Fruit fly (Drosophila melanogaster) whole organism, embryonic: ENCODE measurements around the gene Usp8.

Experiments used
- Atf6 ChIP-seq: fragments of 200-800 bp; sonication (Bioruptor generic); IDR thresholded peaks from 2 replicates; pipeline ENCODE4 v1.3.6; 2022; ENCODE audit warnings: missing biosample characterization, missing genetic modification characterization
- Awh ChIP-seq: fragments of 200-800 bp; sonication (Bioruptor generic); IDR thresholded peaks from 2 replicates; pipeline ENCODE4, ENCODE4 v1.3.6; 2022; ENCODE audit warnings: missing biosample characterization, missing genetic modification characterization
- CG10654 ChIP-seq: fragments of 200-800 bp; sonication (Bioruptor generic); optimal IDR thresholded peaks from 2 replicates; lab custom pipeline; 2016; ENCODE audit warnings: missing biosample characterization, missing genetic modification characterization
- CG13775 ChIP-seq: fragments of 200-800 bp; sonication (Bioruptor generic); optimal IDR thresholded peaks from 3 replicates; lab custom pipeline; 2017; ENCODE audit warnings: missing biosample characterization, mild to moderate bottlenecking, missing genetic modification characterization
- CG14667 ChIP-seq: fragments of 200-800 bp; sonication (Bioruptor generic); IDR thresholded peaks from 2 replicates; pipeline ENCODE4 v1.3.6; 2022; ENCODE audit warnings: missing biosample characterization, missing genetic modification characterization
- CG14710 ChIP-seq: fragments of 200-800 bp; sonication (Bioruptor generic); optimal IDR thresholded peaks from 3 replicates; lab custom pipeline; 2019; ENCODE audit warnings: missing biosample characterization, mild to moderate bottlenecking, missing genetic modification characterization, moderate library complexity
- CG15073 ChIP-seq: fragments of 200-800 bp; sonication (Bioruptor generic); optimal IDR thresholded peaks from 2 replicates; lab custom pipeline; 2016; ENCODE audit warnings: missing biosample characterization, missing genetic modification characterization
- CG15269 ChIP-seq: fragments of 200-800 bp; sonication (Bioruptor generic); optimal IDR thresholded peaks from 2 replicates; lab custom pipeline; 2018; ENCODE audit warnings: missing biosample characterization, mild to moderate bottlenecking, missing genetic modification characterization, moderate library complexity
- CG2129 ChIP-seq: fragments of 200-800 bp; sonication (Bioruptor generic); IDR thresholded peaks from 2 replicates; pipeline ENCODE4 v1.3.6; 2022; ENCODE audit warnings: missing biosample characterization, missing genetic modification characterization; ENCODE audit not compliant: partially characterized antibody
- CG2678 ChIP-seq: fragments of 200-800 bp; sonication (Bioruptor generic); optimal IDR thresholded peaks from 3 replicates; lab custom pipeline; 2019; ENCODE audit warnings: missing biosample characterization, mild to moderate bottlenecking, missing genetic modification characterization, moderate library complexity
- CG30403 ChIP-seq: fragments of 200-800 bp; sonication (Bioruptor generic); optimal IDR thresholded peaks from 3 replicates; lab custom pipeline; 2016; ENCODE audit warnings: missing biosample characterization, missing genetic modification characterization
- CG31224 ChIP-seq: fragments of 200-800 bp; sonication (Bioruptor generic); IDR thresholded peaks from 2 replicates; pipeline ENCODE4 v1.3.6; 2022; ENCODE audit warnings: missing biosample characterization, missing genetic modification characterization
- CG3281 ChIP-seq: fragments of 200-800 bp; sonication (Bioruptor generic); optimal IDR thresholded peaks from 3 replicates; lab custom pipeline; 2017; ENCODE audit warnings: missing biosample characterization, mild to moderate bottlenecking, missing genetic modification characterization
- CG34224 ChIP-seq: fragments of 200-800 bp; sonication (Bioruptor generic); IDR thresholded peaks from 3 replicates; pipeline ENCODE4 v1.3.6; 2022; ENCODE audit warnings: missing biosample characterization, missing genetic modification characterization; ENCODE audit not compliant: partially characterized antibody
- CG6654 ChIP-seq: fragments of 200-800 bp; sonication (Bioruptor generic); optimal IDR thresholded peaks from 2 replicates; lab custom pipeline; 2017; ENCODE audit warnings: missing biosample characterization, mild to moderate bottlenecking, missing genetic modification characterization
- CG7786 ChIP-seq: fragments of 200-800 bp; sonication (Bioruptor generic); optimal IDR thresholded peaks from 2 replicates; lab custom pipeline; 2016; ENCODE audit warnings: missing biosample characterization, missing genetic modification characterization
- CG8944 ChIP-seq: fragments of 200-800 bp; sonication (Bioruptor generic); optimal IDR thresholded peaks from 3 replicates; lab custom pipeline; 2016; ENCODE audit warnings: missing biosample characterization, missing genetic modification characterization
- CG9727 ChIP-seq: fragments of 200-800 bp; sonication (Bioruptor generic); optimal IDR thresholded peaks from 3 replicates; lab custom pipeline; 2017; ENCODE audit warnings: missing biosample characterization, mild to moderate bottlenecking, missing genetic modification characterization
- CG9797 ChIP-seq: fragments of 200-800 bp; sonication (Bioruptor generic); optimal IDR thresholded peaks from 3 replicates; lab custom pipeline; 2018; ENCODE audit warnings: missing biosample characterization, mild to moderate bottlenecking, missing genetic modification characterization
- CG9932 ChIP-seq: fragments of 200-800 bp; sonication (Bioruptor generic); IDR thresholded peaks from 2 replicates; pipeline ENCODE4 v1.3.6; 2022; ENCODE audit warnings: missing biosample characterization, missing genetic modification characterization
- CHES-1-like ChIP-seq: fragments of 200-800 bp; sonication (Bioruptor generic); optimal IDR thresholded peaks from 2 replicates; lab custom pipeline; 2016; ENCODE audit warnings: missing biosample characterization, missing genetic modification characterization
- Deaf1 ChIP-seq: fragments of 200-800 bp; optimal IDR thresholded peaks from 3 replicates; lab custom pipeline; 2019; ENCODE audit warnings: missing biosample characterization, mild to moderate bottlenecking, missing genetic modification characterization, moderate library complexity
- Dip3 ChIP-seq: fragments of 200-800 bp; sonication (Bioruptor generic); optimal IDR thresholded peaks from 3 replicates; lab custom pipeline; 2016; ENCODE audit warnings: missing biosample characterization, missing genetic modification characterization
- Ets97D ChIP-seq: fragments of 200-800 bp; sonication (Bioruptor generic); optimal IDR thresholded peaks from 3 replicates; lab custom pipeline; 2016; ENCODE audit warnings: missing biosample characterization, missing genetic modification characterization
- Fer3 ChIP-seq: fragments of 200-800 bp; sonication (Bioruptor generic); optimal IDR thresholded peaks from 2 replicates; lab custom pipeline; 2018; ENCODE audit warnings: missing biosample characterization, mild to moderate bottlenecking, missing genetic modification characterization, moderate library complexity
- HHEX ChIP-seq: fragments of 200-800 bp; sonication (Bioruptor generic); optimal IDR thresholded peaks from 3 replicates; lab custom pipeline; 2017; ENCODE audit warnings: missing biosample characterization, mild to moderate bottlenecking, missing genetic modification characterization, missing genetic modification reagents
- Med ChIP-seq: fragments of 200-800 bp; sonication (Bioruptor generic); peaks from one replicate; lab custom pipeline; 2016; ENCODE audit warnings: missing biosample characterization, missing genetic modification characterization, mild to moderate bottlenecking, inconsistent platforms, moderate library complexity
- NfI ChIP-seq: fragments of 200-800 bp; sonication (Bioruptor generic); optimal IDR thresholded peaks from 3 replicates; lab custom pipeline; 2018; ENCODE audit warnings: missing biosample characterization, mild to moderate bottlenecking, missing genetic modification characterization, moderate library complexity
- Oli ChIP-seq: fragments of 200-800 bp; sonication (Bioruptor generic); optimal IDR thresholded peaks from 2 replicates; lab custom pipeline; 2018; ENCODE audit warnings: missing biosample characterization, mild to moderate bottlenecking, missing genetic modification characterization, moderate library complexity
- Pdp1 ChIP-seq, 2 experiments: fragments of 200-800 bp; sonication (Bioruptor generic); optimal IDR thresholded peaks; 3 replicates each; lab custom pipeline; 2016; ENCODE audit warnings: missing biosample characterization in 2 of 2, missing genetic modification characterization in 2 of 2, mild to moderate bottlenecking in 1 of 2, moderate library complexity in 1 of 2
- Sox102F ChIP-seq: fragments of 200-800 bp; sonication (Bioruptor generic); optimal IDR thresholded peaks from 2 replicates; lab custom pipeline; 2018; ENCODE audit warnings: missing biosample characterization, mild to moderate bottlenecking, missing genetic modification characterization, moderate library complexity
- ato ChIP-seq: fragments of 200-800 bp; sonication (Bioruptor generic); IDR thresholded peaks from 2 replicates; pipeline ENCODE4 v1.3.6; 2022; ENCODE audit warnings: missing biosample characterization, missing genetic modification characterization; ENCODE audit not compliant: partially characterized antibody
- chif ChIP-seq, 2 experiments: fragments of 200-800 bp; sonication (Bioruptor generic); optimal IDR thresholded peaks; 3 replicates each; lab custom pipeline; 2016; ENCODE audit warnings: missing biosample characterization in 2 of 2, missing genetic modification characterization in 2 of 2
- eve ChIP-seq, 2 experiments: fragments of >200 bp; optimal IDR thresholded peaks; 2 replicates each; lab custom pipeline; 2017; ENCODE audit warnings: missing biosample characterization in 2 of 2, missing genetic modification characterization in 2 of 2
- ind ChIP-seq: fragments of 200-800 bp; sonication (Bioruptor generic); optimal IDR thresholded peaks from 3 replicates; lab custom pipeline; 2016; ENCODE audit warnings: missing biosample characterization, missing genetic modification characterization
- insv ChIP-seq, 2 experiments: fragments of 200-800 bp; sonication (Bioruptor generic); optimal IDR thresholded peaks; 3 replicates each; lab custom pipeline; 2016 to 2018; ENCODE audit warnings: missing biosample characterization in 2 of 2, missing genetic modification characterization in 2 of 2
- inv ChIP-seq: fragments of 200-800 bp; sonication (Bioruptor generic); IDR thresholded peaks from 2 replicates; pipeline ENCODE4 v1.3.6; 2022; ENCODE audit warnings: missing biosample characterization, missing genetic modification characterization; ENCODE audit not compliant: partially characterized antibody
- lab ChIP-seq: fragments of 200-800 bp; sonication (Bioruptor generic); optimal IDR thresholded peaks from 3 replicates; lab custom pipeline; 2017; ENCODE audit warnings: missing biosample characterization, missing genetic modification characterization, mild to moderate bottlenecking, moderate library complexity, missing genetic modification reagents
- lmd ChIP-seq: fragments of 200-800 bp; sonication (Bioruptor generic); IDR thresholded peaks from 2 replicates; pipeline ENCODE4 v1.3.6; 2022; ENCODE audit warnings: missing biosample characterization, missing genetic modification characterization
- nom ChIP-seq: fragments of 200-800 bp; sonication (Bioruptor generic); optimal IDR thresholded peaks from 2 replicates; lab custom pipeline; 2017; ENCODE audit warnings: missing biosample characterization, missing genetic modification characterization, mild to moderate bottlenecking, moderate library complexity, missing genetic modification reagents
- schlank ChIP-seq: fragments of 200-800 bp; sonication (Bioruptor generic); optimal IDR thresholded peaks from 2 replicates; lab custom pipeline; 2018; ENCODE audit warnings: missing biosample characterization, mild to moderate bottlenecking, missing genetic modification characterization
- sd ChIP-seq: fragments of 200-800 bp; sonication (Bioruptor generic); optimal IDR thresholded peaks from 3 replicates; lab custom pipeline; 2018; ENCODE audit warnings: missing biosample characterization, mild to moderate bottlenecking, missing genetic modification characterization, moderate library complexity
- sens-2 ChIP-seq: fragments of 200-800 bp; sonication (Bioruptor generic); IDR thresholded peaks from 2 replicates; pipeline ENCODE4 v1.3.6; 2022; ENCODE audit warnings: missing biosample characterization, missing genetic modification characterization
- slbo ChIP-seq: fragments of 200-800 bp; sonication (Bioruptor generic); IDR thresholded peaks from 2 replicates; pipeline ENCODE4 v1.3.6; 2022; ENCODE audit warnings: missing biosample characterization, missing genetic modification characterization
- ssp ChIP-seq: fragments of 200-800 bp; sonication (Bioruptor generic); IDR thresholded peaks from 2 replicates; pipeline ENCODE4 v1.3.6; 2022; ENCODE audit warnings: missing biosample characterization, missing genetic modification characterization
- tna ChIP-seq: fragments of 200-800 bp; sonication (Bioruptor generic); IDR thresholded peaks from 2 replicates; pipeline ENCODE4 v1.3.6; 2022; ENCODE audit warnings: missing biosample characterization, missing genetic modification characterization; ENCODE audit not compliant: partially characterized antibody
- tx ChIP-seq: fragments of 200-800 bp; sonication (Bioruptor generic); optimal IDR thresholded peaks from 2 replicates; lab custom pipeline; 2016; ENCODE audit warnings: missing biosample characterization, missing genetic modification characterization
- vvl ChIP-seq: fragments of 200-800 bp; sonication (Bioruptor generic); IDR thresholded peaks from 2 replicates; pipeline ENCODE4 v1.3.6; 2022; ENCODE audit warnings: missing biosample characterization, missing genetic modification characterization
- yki ChIP-seq: fragments of >200 bp; optimal IDR thresholded peaks from 3 replicates; lab custom pipeline; 2018

Usp8 gene

dm6 chr3R:21156572-21157480 lies 22.8 kb downstream of the Usp8 start (continued):
- TF ChIP-seq CHES-1-like (GFP tag; lab: Kevin White, UChicago) (no peak), CG6654 (GFP tag; lab: Kevin White, UChicago) (no peak), schlank (tag; lab: Kevin White, UChicago) (no peak), Med (GFP tag; lab: Kevin White, UChicago) (peak; percentile 54), lmd (GFP tag; lab: Robert Waterston, UW) (no peak), sd (tag; lab: Kevin White, UChicago) (peak; percentile 84), Fer3 (tag; lab: Kevin White, UChicago) (no peak), tx (no peak), nom (GFP tag; lab: Kevin White, UChicago) (peak; percentile 14), CG8944 (no peak), NfI (no peak), CG9797 (GFP tag; lab: Kevin White, UChicago) (no peak), CG30403 (GFP tag; lab: Kevin White, UChicago) (no peak), chif (GFP tag; optimal IDR thresholded peaks at IDR 0.05; lab: Kevin White, UChicago) (no peak), CG14667 (no peak), CG3281 (GFP tag; lab: Kevin White, UChicago) (peak; percentile 10), CG31224 (GFP tag; lab: Robert Waterston, UW) (no peak), HHEX (GFP tag; lab: Kevin White, UChicago) (no peak), Deaf1 (tag; lab: Kevin White, UChicago) (no peak), Oli (tag; lab: Kevin White, UChicago) (no peak), CG14710 (tag; lab: Kevin White, UChicago) (no peak), Sox102F (no peak), CG9727 (no peak), vvl (GFP tag; lab: Robert Waterston, UW) (no peak), ato (GFP tag; lab: Robert Waterston, UW) (no peak), Pdp1 (GFP tag; optimal IDR thresholded peaks at IDR 0.05; lab: Kevin White, UChicago) (peak in 1 of 2 experiments; percentile 45), Awh (GFP tag; lab: Robert Waterston, UW) (no peak), CG2678 (tag; lab: Kevin White, UChicago) (no peak), Dip3 (no peak), CG9932 (GFP tag; lab: Robert Waterston, UW) (no peak), Atf6 (GFP tag; lab: Robert Waterston, UW) (no peak), eve (GFP tag; optimal IDR thresholded peaks at IDR 0.05; lab: Kevin White, UChicago) (peak in 1 of 2 experiments; percentile 61), slbo (GFP tag; lab: Robert Waterston, UW) (no peak), ssp (GFP tag; lab: Robert Waterston, UW) (no peak), inv (no peak), yki (lab: Kevin White, UChicago) (no peak), CG15269 (tag; lab: Kevin White, UChicago) (no peak), CG10654 (GFP tag; lab: Kevin White, UChicago) (no peak), insv (GFP tag; optimal IDR thresholded peaks at IDR 0.05; lab: Kevin White, UChicago) (peak in 1 of 2 experiments; percentile 82), tna (GFP tag; lab: Robert Waterston, UW) (no peak; the same call in 1 of the 2 replicates), CG34224 (GFP tag; lab: Robert Waterston, UW) (no peak), CG7786 (GFP tag; lab: Kevin White, UChicago) (no peak), CG15073 (GFP tag; lab: Kevin White, UChicago) (no peak), ind (GFP tag; lab: Kevin White, UChicago) (no peak), Ets97D (GFP tag; lab: Kevin White, UChicago) (no peak), lab (GFP tag; lab: Kevin White, UChicago) (peak; percentile 60), CG13775 (GFP tag; lab: Kevin White, UChicago) (no peak), CG2129 (GFP tag; lab: Robert Waterston, UW) (no peak), sens-2 (GFP tag; lab: Robert Waterston, UW) (no peak)
